Fruit fly (Drosophila melanogaster): ENCODE results near the gene Ilk.

DNA sequence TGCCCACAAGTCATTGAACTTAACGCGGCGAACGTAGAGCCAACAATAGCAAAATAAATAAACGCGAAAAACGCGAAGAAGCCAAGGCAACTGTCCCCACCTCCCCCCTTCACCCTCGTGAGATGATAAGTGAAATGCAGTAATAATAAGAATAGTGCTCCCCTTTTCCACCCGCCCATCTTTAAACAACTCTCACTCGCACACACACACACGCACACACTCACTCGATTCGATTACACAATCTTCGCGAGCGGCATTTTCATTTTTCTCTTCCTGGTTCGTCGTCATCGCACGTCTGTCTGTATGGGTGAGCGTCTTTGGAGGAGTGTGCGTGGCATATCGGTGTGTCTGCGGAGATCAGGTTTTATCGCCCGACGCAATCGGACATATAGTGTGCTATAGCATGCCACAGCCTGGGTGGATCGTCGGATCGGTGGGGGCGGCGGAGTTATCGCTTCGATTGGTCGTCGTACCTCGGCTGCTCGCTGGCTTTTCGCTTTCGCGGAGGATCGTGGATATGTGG lies 8.1 kb downstream of the Ilk start:
- TF ChIP-seq CG4496 (GFP tag; IDR thresholded peaks at IDR 0.05): peak; percentile 39; the same call in 2 of the 3 replicates
- no peak for TF ChIP-seq D1 (tag; optimal IDR thresholded peaks at IDR 0.05)
- no peak for TF ChIP-seq CG9948 (tag; optimal IDR thresholded peaks at IDR 0.05)
- TF ChIP-seq rn (GFP tag; IDR thresholded peaks at IDR 0.05): no peak
- TF ChIP-seq EcR (GFP tag; optimal IDR thresholded peaks at IDR 0.05): peak; percentile 97
- TF ChIP-seq gl (tag; optimal IDR thresholded peaks at IDR 0.05): no peak
- TF ChIP-seq CG34367 (tag; optimal IDR thresholded peaks at IDR 0.05): no peak

Data from whole organism, pupa.